Fruit fly (Drosophila melanogaster) whole organism, embryonic: Measurements from ENCODE around the gene Exn.

Experiments used
- B-H2 ChIP-seq: fragments of 200-800 bp; sonication (Bioruptor generic); optimal IDR thresholded peaks from 2 replicates; lab custom pipeline; 2018; ENCODE audit warnings: missing biosample characterization, mild to moderate bottlenecking, missing genetic modification characterization
- CG10959 ChIP-seq: fragments of 200-800 bp; sonication (Bioruptor generic); IDR thresholded peaks from 2 replicates; pipeline ENCODE4 v1.3.6; 2022; ENCODE audit warnings: missing biosample characterization, missing genetic modification characterization
- CG11560 ChIP-seq: fragments of 200-800 bp; sonication (Bioruptor generic); IDR thresholded peaks from 3 replicates; pipeline ENCODE4 v1.3.6; 2022; ENCODE audit warnings: missing biosample characterization, missing genetic modification characterization
- CG12299 ChIP-seq: fragments of 200-800 bp; sonication (Bioruptor generic); optimal IDR thresholded peaks from 2 replicates; lab custom pipeline; 2018; ENCODE audit warnings: missing biosample characterization, mild to moderate bottlenecking, missing genetic modification characterization
- CG17328 ChIP-seq: fragments of 200-800 bp; sonication (Bioruptor generic); IDR thresholded peaks from 2 replicates; pipeline ENCODE4 v1.3.6; 2022; ENCODE audit warnings: missing biosample characterization, missing genetic modification characterization
- CG18619 ChIP-seq: fragments of 200-800 bp; sonication (Bioruptor generic); optimal IDR thresholded peaks from 3 replicates; lab custom pipeline; 2017; ENCODE audit warnings: missing biosample characterization, mild to moderate bottlenecking, missing genetic modification characterization
- CG2129 ChIP-seq: fragments of 200-800 bp; sonication (Bioruptor generic); IDR thresholded peaks from 2 replicates; pipeline ENCODE4 v1.3.6; 2022; ENCODE audit warnings: missing biosample characterization, missing genetic modification characterization; ENCODE audit not compliant: partially characterized antibody
- CG30403 ChIP-seq: fragments of 200-800 bp; sonication (Bioruptor generic); optimal IDR thresholded peaks from 3 replicates; lab custom pipeline; 2016; ENCODE audit warnings: missing biosample characterization, missing genetic modification characterization
- CG30431 ChIP-seq: fragments of 200-800 bp; sonication (Bioruptor generic); optimal IDR thresholded peaks from 2 replicates; lab custom pipeline; 2017; ENCODE audit warnings: missing biosample characterization, missing genetic modification characterization
- CG42726 ChIP-seq: fragments of 200-800 bp; sonication (Bioruptor generic); IDR thresholded peaks from 2 replicates; pipeline ENCODE4 v1.3.6; 2022; ENCODE audit warnings: missing biosample characterization, missing genetic modification characterization; ENCODE audit not compliant: partially characterized antibody
- CG4282 ChIP-seq: fragments of 200-800 bp; sonication (Bioruptor generic); optimal IDR thresholded peaks from 2 replicates; lab custom pipeline; 2016; ENCODE audit warnings: missing biosample characterization, missing genetic modification characterization
- CG4360 ChIP-seq: fragments of 200-800 bp; sonication (Bioruptor generic); IDR thresholded peaks from 2 replicates; pipeline ENCODE4 v1.3.6; 2022; ENCODE audit warnings: missing biosample characterization, missing genetic modification characterization
- CG43689 ChIP-seq: fragments of 200-800 bp; sonication (Bioruptor generic); IDR thresholded peaks from 2 replicates; pipeline ENCODE4 v1.3.6; 2022; ENCODE audit warnings: missing biosample characterization, missing genetic modification characterization
- CG4854 ChIP-seq: fragments of 200-800 bp; sonication (Bioruptor generic); optimal IDR thresholded peaks from 2 replicates; lab custom pipeline; 2016; ENCODE audit warnings: missing biosample characterization, missing genetic modification characterization, inconsistent platforms
- CG5953 ChIP-seq: fragments of 200-800 bp; sonication (Bioruptor generic); IDR thresholded peaks from 2 replicates; pipeline ENCODE4 v1.3.6; 2022; ENCODE audit warnings: missing biosample characterization, missing genetic modification characterization
- CG6254 ChIP-seq: fragments of 200-800 bp; sonication (Bioruptor generic); optimal IDR thresholded peaks from 3 replicates; lab custom pipeline; 2017; ENCODE audit warnings: mild to moderate bottlenecking, missing biosample characterization, missing genetic modification reagents, missing genetic modification characterization
- CG6654 ChIP-seq: fragments of 200-800 bp; sonication (Bioruptor generic); optimal IDR thresholded peaks from 2 replicates; lab custom pipeline; 2017; ENCODE audit warnings: missing biosample characterization, mild to moderate bottlenecking, missing genetic modification characterization
- CG8089 ChIP-seq: fragments of 200-800 bp; sonication (Bioruptor generic); optimal IDR thresholded peaks from 3 replicates; lab custom pipeline; 2016; ENCODE audit warnings: missing biosample characterization, missing genetic modification characterization
- CG8924 ChIP-seq: fragments of 200-800 bp; optimal IDR thresholded peaks from 3 replicates; lab custom pipeline; 2019; ENCODE audit warnings: missing biosample characterization, mild to moderate bottlenecking, missing genetic modification characterization, moderate library complexity
- CG9727 ChIP-seq: fragments of 200-800 bp; sonication (Bioruptor generic); optimal IDR thresholded peaks from 3 replicates; lab custom pipeline; 2017; ENCODE audit warnings: missing biosample characterization, mild to moderate bottlenecking, missing genetic modification characterization
- CG9876 ChIP-seq: fragments of 200-800 bp; sonication (Bioruptor generic); optimal IDR thresholded peaks from 2 replicates; lab custom pipeline; 2016; ENCODE audit warnings: missing biosample characterization, missing genetic modification characterization
- Gug ChIP-seq: fragments of 200-800 bp; sonication (Bioruptor generic); IDR thresholded peaks from 4 replicates; pipeline ENCODE4 v1.3.6; 2022; ENCODE audit warnings: missing biosample characterization, missing genetic modification characterization
- H15 ChIP-seq: fragments of 200-800 bp; sonication (Bioruptor generic); IDR thresholded peaks from 3 replicates; pipeline ENCODE4 v1.3.6; 2022; ENCODE audit warnings: missing biosample characterization, missing genetic modification characterization
- H2.0 ChIP-seq: fragments of 200-800 bp; sonication (Bioruptor generic); IDR thresholded peaks from 2 replicates; pipeline ENCODE4 v1.3.6; 2022; ENCODE audit warnings: missing biosample characterization, missing genetic modification characterization
- Hr39 ChIP-seq: fragments of >200 bp; optimal IDR thresholded peaks from 2 replicates; lab custom pipeline; 2017
- Nf-YB ChIP-seq: fragments of 200-800 bp; sonication (Bioruptor generic); optimal IDR thresholded peaks from 3 replicates; lab custom pipeline; 2019; ENCODE audit warnings: missing biosample characterization, mild to moderate bottlenecking, missing genetic modification characterization, moderate library complexity
- Rfx ChIP-seq: fragments of 200-800 bp; sonication (Bioruptor generic); IDR thresholded peaks from 2 replicates; pipeline ENCODE4 v1.3.6; 2022; ENCODE audit warnings: missing biosample characterization, missing genetic modification characterization
- Sry-β ChIP-seq: fragments of 200-800 bp; sonication (Bioruptor generic); optimal IDR thresholded peaks from 2 replicates; lab custom pipeline; 2018; ENCODE audit warnings: missing biosample characterization, mild to moderate bottlenecking, missing genetic modification characterization, moderate library complexity
- Stat92E ChIP-seq, 3 experiments: fragments of >200 bp in 2 of 3; fragments of 200-800 bp in 1 of 3; sonication (Bioruptor generic) in 1 of 3; optimal IDR thresholded peaks; 2 replicates each; lab custom pipeline; 2017 to 2019; ENCODE audit warnings: missing biosample characterization in 3 of 3, missing genetic modification characterization in 3 of 3, mild to moderate bottlenecking in 1 of 3, moderate library complexity in 1 of 3
- Taf1 ChIP-seq: fragments of 200-800 bp; sonication (Bioruptor generic); IDR thresholded peaks from 2 replicates; pipeline ENCODE4 v1.3.6; 2022; ENCODE audit warnings: missing biosample characterization, missing genetic modification characterization
- Usf ChIP-seq: fragments of 200-800 bp; sonication (Bioruptor generic); optimal IDR thresholded peaks from 2 replicates; lab custom pipeline; 2017; ENCODE audit warnings: missing genotype, missing biosample characterization, missing genetic modification characterization
- amos ChIP-seq: fragments of 200-800 bp; sonication (Bioruptor generic); IDR thresholded peaks from 2 replicates; pipeline ENCODE4 v1.3.6; 2022; ENCODE audit warnings: missing biosample characterization, missing genetic modification characterization; ENCODE audit not compliant: partially characterized antibody
- bab2 ChIP-seq: fragments of 200-800 bp; sonication (Bioruptor generic); optimal IDR thresholded peaks from 2 replicates; lab custom pipeline; 2016; ENCODE audit warnings: missing biosample characterization, missing genetic modification characterization
- crc ChIP-seq: fragments of 200-800 bp; sonication (Bioruptor generic); optimal IDR thresholded peaks from 2 replicates; lab custom pipeline; 2016; ENCODE audit warnings: missing biosample characterization, missing genetic modification characterization
- dati ChIP-seq: fragments of 200-800 bp; sonication (Bioruptor generic); IDR thresholded peaks from 2 replicates; pipeline ENCODE4 v1.3.6; 2022; ENCODE audit warnings: missing biosample characterization, missing genetic modification characterization
- dysf ChIP-seq: fragments of 200-800 bp; sonication (Bioruptor generic); IDR thresholded peaks from 3 replicates; pipeline ENCODE4 v1.3.6; 2022; ENCODE audit warnings: missing biosample characterization, missing genetic modification characterization
- esg ChIP-seq: fragments of 200-800 bp; sonication (Bioruptor generic); conservative IDR thresholded peaks from 2 replicates; pipeline ENCODE4 v1.3.6; 2022; ENCODE audit warnings: missing biosample characterization, missing genetic modification characterization
- gce ChIP-seq: fragments of 200-800 bp; sonication (Bioruptor generic); IDR thresholded peaks from 3 replicates; pipeline ENCODE4 v1.3.6; 2022; ENCODE audit warnings: missing biosample characterization, missing genetic modification characterization
- gcm ChIP-seq: fragments of 200-800 bp; sonication (Bioruptor generic); optimal IDR thresholded peaks from 2 replicates; lab custom pipeline; 2019; ENCODE audit warnings: missing biosample characterization, mild to moderate bottlenecking, missing genetic modification characterization, moderate library complexity
- gcm2 ChIP-seq: fragments of 200-800 bp; sonication (Bioruptor generic); optimal IDR thresholded peaks from 2 replicates; lab custom pipeline; 2016; ENCODE audit warnings: missing biosample characterization, missing genetic modification characterization
- gro ChIP-seq: fragments of 200-800 bp; sonication (Bioruptor generic); optimal IDR thresholded peaks from 2 replicates; lab custom pipeline; 2016; ENCODE audit warnings: missing biosample characterization, missing genetic modification characterization
- lmd ChIP-seq: fragments of 200-800 bp; sonication (Bioruptor generic); IDR thresholded peaks from 2 replicates; pipeline ENCODE4 v1.3.6; 2022; ENCODE audit warnings: missing biosample characterization, missing genetic modification characterization
- onecut ChIP-seq: fragments of 200-800 bp; sonication (Bioruptor generic); IDR thresholded peaks from 2 replicates; pipeline ENCODE4 v1.3.6; 2022; ENCODE audit warnings: missing biosample characterization, missing genetic modification characterization
- otp ChIP-seq: fragments of 200-800 bp; sonication (Bioruptor generic); IDR thresholded peaks from 3 replicates; pipeline ENCODE4, ENCODE4 v1.3.6; 2022; ENCODE audit warnings: missing biosample characterization, missing genetic modification characterization
- pan ChIP-seq, 4 experiments: fragments of >200 bp in 3 of 4; fragments of 200-800 bp in 1 of 4; sonication (Bioruptor generic) in 1 of 4; optimal IDR thresholded peaks in 3 of 4; IDR thresholded peaks in 1 of 4; 2 replicates each; pipeline versions ENCODE4 v1.3.6 to Lab custom; 2017 to 2022; ENCODE audit warnings: missing biosample characterization in 2 of 4, missing genetic modification characterization in 2 of 4, mixed read lengths in 1 of 4
- schlank ChIP-seq: fragments of 200-800 bp; sonication (Bioruptor generic); optimal IDR thresholded peaks from 2 replicates; lab custom pipeline; 2018; ENCODE audit warnings: missing biosample characterization, mild to moderate bottlenecking, missing genetic modification characterization
- sob ChIP-seq: fragments of 200-800 bp; sonication (Bioruptor generic); IDR thresholded peaks from 2 replicates; pipeline ENCODE4 v1.3.6; 2022; ENCODE audit warnings: missing biosample characterization, missing genetic modification characterization
- unpg ChIP-seq: fragments of 200-800 bp; sonication (Bioruptor generic); optimal IDR thresholded peaks from 3 replicates; lab custom pipeline; 2018; ENCODE audit warnings: missing biosample characterization, mild to moderate bottlenecking, missing genetic modification characterization, moderate library complexity
- zfh1 ChIP-seq: fragments of 200-800 bp; sonication (Bioruptor generic); IDR thresholded peaks from 3 replicates; pipeline ENCODE4 v1.3.6; 2022; ENCODE audit warnings: missing biosample characterization, missing genetic modification characterization

The Exn gene

DNA sequence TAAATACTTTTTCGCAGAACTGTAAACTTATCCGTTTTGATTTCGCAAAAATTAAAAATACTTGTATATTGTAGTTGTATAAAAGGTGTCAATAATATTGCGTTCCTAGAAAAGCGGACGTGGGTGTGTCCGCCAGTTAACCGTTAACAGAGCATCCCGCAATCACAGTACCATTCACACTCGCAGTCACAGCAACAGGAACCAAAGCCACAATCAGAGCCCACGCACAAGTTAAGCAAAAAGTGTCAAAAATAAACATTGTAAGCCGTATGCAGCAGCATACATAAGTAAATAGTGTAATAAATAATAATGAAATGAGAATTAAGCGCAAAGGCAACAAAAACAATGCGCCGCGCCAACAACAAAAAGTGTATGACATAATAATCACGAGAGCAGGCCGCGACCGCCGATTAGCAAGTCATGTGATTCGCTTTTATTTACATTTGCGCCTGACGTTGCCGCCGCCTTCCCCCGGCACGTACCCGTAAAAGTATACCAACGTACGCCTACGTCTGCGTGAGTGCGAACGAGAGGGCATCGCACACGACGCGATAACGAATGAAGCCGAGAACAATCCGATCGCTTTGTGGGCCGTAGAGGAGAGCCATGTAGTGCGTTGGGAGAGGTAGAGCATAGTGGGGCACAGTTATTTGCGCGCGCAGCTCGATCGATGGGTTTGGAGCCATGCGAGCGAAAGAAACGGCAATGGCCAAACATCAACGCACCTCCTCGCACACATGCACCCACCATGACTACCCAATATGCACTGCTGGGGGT is 40.1 kb downstream of the Exn start (continued):
- TF ChIP-seq gro (GFP tag; lab: Kevin White, UChicago): peak; percentile 49
- TF ChIP-seq zfh1 (GFP tag; lab: Robert Waterston, UW): peak; percentile 51
- TF ChIP-seq CG6254 (GFP tag; lab: Kevin White, UChicago): no peak
- peak; percentile 67; the same call in 1 of the 2 replicates for TF ChIP-seq CG42726 (GFP tag; lab: Robert Waterston, UW)
- TF ChIP-seq CG8089: no peak
- TF ChIP-seq CG18619 (GFP tag; lab: Kevin White, UChicago): no peak
- TF ChIP-seq H2.0: peak; percentile 16; the same call in 1 of the 2 replicates
- TF ChIP-seq CG12299: peak; percentile 35
- no peak for TF ChIP-seq dati
- peak; percentile 36; the same call in 1 of the 2 replicates for TF ChIP-seq lmd (GFP tag; lab: Robert Waterston, UW)
- peak; percentile 23 for TF ChIP-seq bab2 (GFP tag; lab: Kevin White, UChicago)
- no peak for TF ChIP-seq CG2129 (GFP tag; lab: Robert Waterston, UW)
- peak; percentile 48 for TF ChIP-seq Rfx (GFP tag; lab: Robert Waterston, UW)
- TF ChIP-seq CG9876 (GFP tag; lab: Kevin White, UChicago): no peak
- no peak for TF ChIP-seq crc (GFP tag; lab: Kevin White, UChicago)
- TF ChIP-seq CG4282 (GFP tag; lab: Kevin White, UChicago): no peak
- TF ChIP-seq CG9727 (GFP tag; lab: Kevin White, UChicago): peak; percentile 42
- peak; percentile 25 for TF ChIP-seq unpg (GFP tag; lab: Kevin White, UChicago)
- no peak for TF ChIP-seq Gug (GFP tag; lab: Robert Waterston, UW)
- peak in 1 of 3 experiments; percentile 36 for TF ChIP-seq Stat92E (GFP tag; optimal IDR thresholded peaks at IDR 0.05; lab: Kevin White, UChicago)
- TF ChIP-seq dysf (GFP tag; lab: Robert Waterston, UW): peak; percentile 30; the same call in 1 of the 3 replicates
- TF ChIP-seq CG11560 (tag; lab: Robert Waterston, UW): no peak
- no peak for TF ChIP-seq gcm (GFP tag; lab: Kevin White, UChicago)
- TF ChIP-seq Taf1 (GFP tag; lab: Robert Waterston, UW): peak; percentile 5; the same call in 1 of the 2 replicates
- no peak for TF ChIP-seq Sry-β (GFP tag; lab: Kevin White, UChicago)
- no peak for TF ChIP-seq pan (optimal IDR thresholded peaks at IDR 0.05; lab: Kevin White, UChicago)
- peak in 1 of 2 experiments; percentile 25 for TF ChIP-seq pan (GFP tag; optimal IDR thresholded peaks at IDR 0.05 in 1 of 2, IDR thresholded peaks at IDR 0.05 in 1 of 2)
- TF ChIP-seq gcm2 (GFP tag; lab: Kevin White, UChicago): peak; percentile 34
- TF ChIP-seq gce (GFP tag; lab: Robert Waterston, UW): 0 out of 3 replicates have a peak, but pooled peaks have one; percentile 44
- TF ChIP-seq onecut (GFP tag; lab: Robert Waterston, UW): peak; percentile 33
- no peak for TF ChIP-seq H15 (GFP tag; lab: Robert Waterston, UW)
- no peak for TF ChIP-seq schlank (tag; lab: Kevin White, UChicago)
- peak; percentile 46 for TF ChIP-seq Nf-YB (GFP tag; lab: Kevin White, UChicago)
- TF ChIP-seq CG5953 (GFP tag; lab: Robert Waterston, UW): 0 out of 2 replicates have a peak, but pooled peaks have one; percentile 10
- no peak for TF ChIP-seq Usf
- TF ChIP-seq B-H2 (GFP tag; lab: Kevin White, UChicago): peak; percentile 77
- TF ChIP-seq CG30431 (GFP tag; lab: Kevin White, UChicago): peak; percentile 6
- TF ChIP-seq CG43689 (GFP tag; lab: Robert Waterston, UW): no peak
- no peak for TF ChIP-seq CG6654 (GFP tag; lab: Kevin White, UChicago)
- peak; percentile 4 for TF ChIP-seq CG8924 (tag; lab: Kevin White, UChicago)
- peak; percentile 68 for TF ChIP-seq CG4360 (GFP tag; lab: Robert Waterston, UW)
- no peak for TF ChIP-seq Hr39 (lab: Kevin White, UChicago)
- peak; percentile 48 for TF ChIP-seq CG30403 (GFP tag; lab: Kevin White, UChicago)
- TF ChIP-seq CG4854 (GFP tag; lab: Kevin White, UChicago): no peak
- TF ChIP-seq esg (GFP tag; lab: Robert Waterston, UW): no peak; the same call in 1 of the 2 replicates
- TF ChIP-seq amos: peak; percentile 31; the same call in 1 of the 2 replicates
- 0 out of 2 replicates have a peak, but pooled peaks have one; percentile 3 for TF ChIP-seq CG17328 (GFP tag; lab: Robert Waterston, UW)
- no peak for TF ChIP-seq CG10959 (GFP tag; lab: Robert Waterston, UW)
- peak; percentile 18; the same call in 1 of the 2 replicates for TF ChIP-seq sob (GFP tag; lab: Robert Waterston, UW)
- no peak for TF ChIP-seq otp (GFP tag; lab: Robert Waterston, UW)
